Fruit fly (Drosophila melanogaster) Kc167 (cell line): ENCODE results near the gene CG11122.

Source experiments
- Myc ChIP-seq: fragments of >200 bp; optimal IDR thresholded peaks from 2 replicates; lab custom pipeline; 2017; ENCODE audit warnings: missing external identifiers
- Sin3A ChIP-seq: fragments of >200 bp; optimal IDR thresholded peaks from 2 replicates; lab custom pipeline; 2018; ENCODE audit warnings: missing external identifiers
- psq ChIP-seq: fragments of >200 bp; optimal IDR thresholded peaks from 2 replicates; lab custom pipeline; 2017; ENCODE audit warnings: missing external identifiers

- TF ChIP-seq psq (lab: Kevin White, UChicago) (no peak), Myc (lab: Kevin White, UChicago) (no peak), Sin3A (lab: Kevin White, UChicago) (no peak)
Observed at dm6 chrX:11108845-11109450, 15.6 kb downstream of the CG11122 start.
